Fruit fly (Drosophila melanogaster): ENCODE measurements around the gene msd5.

msd5 gene

dm6 chr3L:1376014-1376745, 43.2 kb upstream of the msd5 start (continued):
- TF ChIP-seq cas (GFP tag; IDR thresholded peaks at IDR 0.05) (no peak), CG17359 (tag; optimal IDR thresholded peaks at IDR 0.05) (peak; percentile 62), CG31388 (GFP tag; optimal IDR thresholded peaks at IDR 0.05) (no peak), CG14050 (GFP tag; IDR thresholded peaks at IDR 0.05) (peak; percentile 65), luna (GFP tag; optimal IDR thresholded peaks at IDR 0.05) (no peak), seq (GFP tag; IDR thresholded peaks at IDR 0.05) (peak; percentile 35; the same call in 1 of the 2 replicates), emc (GFP tag; optimal IDR thresholded peaks at IDR 0.05) (no peak), wdn (GFP tag; IDR thresholded peaks at IDR 0.05) (no peak), tx (GFP tag; optimal IDR thresholded peaks at IDR 0.05) (peak; percentile 1), eve (GFP tag; optimal IDR thresholded peaks at IDR 0.05) (peak in 1 of 2 experiments; percentile 87), gcm2 (GFP tag; optimal IDR thresholded peaks at IDR 0.05) (no peak), ham (GFP tag; IDR thresholded peaks at IDR 0.05) (no peak), CG10267 (tag; optimal IDR thresholded peaks at IDR 0.05) (peak; percentile 62), sim (GFP tag; IDR thresholded peaks at IDR 0.05) (no peak), CG15601 (tag; optimal IDR thresholded peaks at IDR 0.05) (peak; percentile 41), unpg (GFP tag; optimal IDR thresholded peaks at IDR 0.05) (peak; percentile 66), caup (GFP tag; optimal IDR thresholded peaks at IDR 0.05; ENCODE audit: severe bottlenecking) (no peak), CG12236 (GFP tag; optimal IDR thresholded peaks at IDR 0.05) (no peak), CG17802 (tag; optimal IDR thresholded peaks at IDR 0.05) (no peak), Sox100B (GFP tag; optimal IDR thresholded peaks at IDR 0.05) (peak; percentile 22), gsb-n (tag; optimal IDR thresholded peaks at IDR 0.05) (peak; percentile 4), Hr51 (GFP tag; optimal IDR thresholded peaks at IDR 0.05) (peak in 1 of 2 experiments; percentile 70), sens (GFP tag) (peak; percentile 93), hkb (optimal IDR thresholded peaks at IDR 0.05) (no peak), hkb (GFP tag; IDR thresholded peaks at IDR 0.05) (peak; percentile 71), MTF-1 (GFP tag; optimal IDR thresholded peaks at IDR 0.05; ENCODE audit: borderline replicate concordance) (no peak), CG14014 (GFP tag; IDR thresholded peaks at IDR 0.05) (0 out of 2 replicates have a peak, but pooled peaks have one; percentile 34), Nf-YB (GFP tag; optimal IDR thresholded peaks at IDR 0.05) (peak; percentile 21), ac (GFP tag; optimal IDR thresholded peaks at IDR 0.05) (no peak), CG8765 (GFP tag; IDR thresholded peaks at IDR 0.05) (no peak), CG6689 (GFP tag; IDR thresholded peaks at IDR 0.05) (peak; percentile 60), E2f2 (GFP tag; IDR thresholded peaks at IDR 0.05) (no peak), dmrt11E (tag; optimal IDR thresholded peaks at IDR 0.05) (peak; percentile 19), PHDP (tag; optimal IDR thresholded peaks at IDR 0.05) (peak; percentile 60), ttk (GFP tag; IDR thresholded peaks at IDR 0.05) (peak; percentile 64; the same call in 1 of the 2 replicates), nerfin-2 (GFP tag; IDR thresholded peaks at IDR 0.05; ENCODE audit: partially characterized antibody) (no peak), Bdp1 (GFP tag; optimal IDR thresholded peaks at IDR 0.05) (no peak), CG2202 (tag; optimal IDR thresholded peaks at IDR 0.05) (no peak), CG4617 (GFP tag; optimal IDR thresholded peaks at IDR 0.05; ENCODE audit: borderline replicate concordance) (no peak), Med (GFP tag) (peak; percentile 79), Dip2 (GFP tag; IDR thresholded peaks at IDR 0.05) (no peak), CG18476 (GFP tag; optimal IDR thresholded peaks at IDR 0.05) (no peak), tup (GFP tag; optimal IDR thresholded peaks at IDR 0.05) (no peak), exex (tag; optimal IDR thresholded peaks at IDR 0.05) (no peak), sc (optimal IDR thresholded peaks at IDR 0.05) (no peak), sc (GFP tag; optimal IDR thresholded peaks at IDR 0.05) (no peak), Sox102F (GFP tag; optimal IDR thresholded peaks at IDR 0.05) (peak; percentile 78), CG2889 (GFP tag; IDR thresholded peaks at IDR 0.05) (no peak), CG7357 (GFP tag; IDR thresholded peaks at IDR 0.05) (0 out of 3 replicates have a peak, but pooled peaks have one; percentile 21), CG7928 (GFP tag; optimal IDR thresholded peaks at IDR 0.05) (no peak)

Measured in whole organism, embryonic.